Fruit fly (Drosophila melanogaster): ENCODE results near the gene twr.

Gene twr

DNA sequence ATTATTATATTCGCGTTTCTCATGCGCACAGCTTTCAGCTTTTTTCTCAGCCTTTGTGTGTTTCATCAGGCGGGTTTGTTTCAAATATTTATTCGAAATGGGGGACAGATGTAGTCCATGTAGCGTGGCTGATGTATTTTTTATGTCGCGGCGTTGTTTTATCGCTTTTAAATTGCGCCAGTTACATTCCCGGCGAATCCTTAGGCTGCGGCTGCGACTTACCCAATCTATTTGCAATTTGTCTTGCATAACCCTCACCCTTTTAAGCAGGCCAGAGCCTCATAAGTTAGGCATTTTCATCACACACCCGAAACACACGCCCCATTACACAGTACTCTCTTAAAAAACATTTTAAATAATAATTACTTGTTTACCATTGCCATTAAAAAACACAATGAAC is 27.8 kb upstream of the twr start, which contains the start of gene sunz:
TSS of gene sunz (plus strand) at position 301 of the 400 bp plus-strand sequence.
- TF ChIP-seq Sox14 (GFP tag; optimal IDR thresholded peaks at IDR 0.05), result no peak
- no peak for TF ChIP-seq OdsH (GFP tag; optimal IDR thresholded peaks at IDR 0.05)
- no peak for TF ChIP-seq CG6808 (GFP tag; optimal IDR thresholded peaks at IDR 0.05)
- no peak for TF ChIP-seq CG11762 (GFP tag; optimal IDR thresholded peaks at IDR 0.05; ENCODE audit: insufficient read depth)
- TF ChIP-seq Sox102F (GFP tag; optimal IDR thresholded peaks at IDR 0.05), result no peak
- no peak for TF ChIP-seq CG6276 (GFP tag; optimal IDR thresholded peaks at IDR 0.05)
- TF ChIP-seq Eip78C (GFP tag), result no peak
- TF ChIP-seq CG34406 (GFP tag; optimal IDR thresholded peaks at IDR 0.05), result no peak

- no peak for TF ChIP-seq spab (GFP tag; optimal IDR thresholded peaks at IDR 0.05)
- TF ChIP-seq salr (GFP tag; optimal IDR thresholded peaks at IDR 0.05), result no peak
- no peak for TF ChIP-seq CG6792 (GFP tag; optimal IDR thresholded peaks at IDR 0.05)
- TF ChIP-seq Hr39 (GFP tag; optimal IDR thresholded peaks at IDR 0.05), result no peak
- no peak for TF ChIP-seq CG31627 (GFP tag; optimal IDR thresholded peaks at IDR 0.05)
- no peak for TF ChIP-seq CG1621 (tag; optimal IDR thresholded peaks at IDR 0.05)
- no peak for TF ChIP-seq achi (GFP tag; optimal IDR thresholded peaks at IDR 0.05)
- no peak for TF ChIP-seq CG10631 (GFP tag; optimal IDR thresholded peaks at IDR 0.05)
- no peak for TF ChIP-seq CG6808 (GFP tag; optimal IDR thresholded peaks at IDR 0.05)
- TF ChIP-seq CG6276 (GFP tag; optimal IDR thresholded peaks at IDR 0.05), result no peak
- no peak for TF ChIP-seq vri (GFP tag; optimal IDR thresholded peaks at IDR 0.05)
- no peak for TF ChIP-seq Lpt (GFP tag; optimal IDR thresholded peaks at IDR 0.05)
- TF ChIP-seq pdm3 (GFP tag; optimal IDR thresholded peaks at IDR 0.05), result no peak
- TF ChIP-seq cyc (GFP tag; optimal IDR thresholded peaks at IDR 0.05), result no peak
- TF ChIP-seq net (GFP tag; optimal IDR thresholded peaks at IDR 0.05), result no peak
- TF ChIP-seq Eip78C (GFP tag), result no peak
- TF ChIP-seq Sox102F (GFP tag; optimal IDR thresholded peaks at IDR 0.05), result no peak
- TF ChIP-seq CG32006 (GFP tag; optimal IDR thresholded peaks at IDR 0.05), result no peak
These were observed 16.8 kb upstream of the twr start, which contains the start of gene CG31286 for dm6 chr3R:6640932-6641331. Gene CG31286, plus strand, starts transcription at chr3R:6641232.

- TF ChIP-seq fd85E (GFP tag; optimal IDR thresholded peaks at IDR 0.05) (no peak), Hr4 (GFP tag; optimal IDR thresholded peaks at IDR 0.05) (no peak), CG34406 (GFP tag; optimal IDR thresholded peaks at IDR 0.05) (no peak), CG6792 (GFP tag; optimal IDR thresholded peaks at IDR 0.05) (no peak), CG3032 (tag; optimal IDR thresholded peaks at IDR 0.05) (no peak), CG6808 (GFP tag; optimal IDR thresholded peaks at IDR 0.05) (no peak), svp (GFP tag) (no peak), dsx (GFP tag; optimal IDR thresholded peaks at IDR 0.05; ENCODE audit: poor library complexity, severe bottlenecking) (no peak), lz (GFP tag; optimal IDR thresholded peaks at IDR 0.05) (no peak), CG32006 (GFP tag; optimal IDR thresholded peaks at IDR 0.05) (no peak), acj6 (GFP tag; optimal IDR thresholded peaks at IDR 0.05) (no peak), Ets96B (tag; optimal IDR thresholded peaks at IDR 0.05) (no peak), dac (GFP tag; optimal IDR thresholded peaks at IDR 0.05) (no peak), CG11294 (GFP tag; IDR thresholded peaks at IDR 0.05) (no peak), CG10669 (GFP tag; optimal IDR thresholded peaks at IDR 0.05) (no peak)
These were observed 13.3 kb upstream of the twr start, which contains the start of gene Ass for dm6 chr3R:6644334-6644733. Gene Ass, minus strand, starts transcription at chr3R:6644434.

DNA sequence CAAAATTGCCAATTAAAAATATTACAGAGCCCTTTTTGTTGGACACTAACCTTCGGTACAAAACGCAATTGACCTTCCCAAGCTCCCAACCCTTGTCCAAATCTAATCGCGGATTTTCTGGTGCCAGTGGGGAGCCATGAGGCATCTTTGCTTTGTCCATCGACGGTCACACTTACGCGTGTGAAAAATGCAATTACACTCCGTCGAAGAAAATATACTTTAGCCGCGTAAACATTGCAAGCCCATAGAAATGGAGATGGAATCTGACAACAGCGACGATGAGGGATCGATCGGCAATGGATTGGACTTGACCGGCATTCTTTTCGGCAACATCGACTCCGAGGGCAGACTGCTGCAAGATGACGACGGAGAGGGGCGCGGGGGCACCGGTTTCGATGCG is 10.9 kb upstream of the twr start, which contains the start of gene Taf1:
TSS of gene Taf1 (plus strand) at position 150 of the 400 bp plus-strand sequence.
- TF ChIP-seq CG34406 (GFP tag; optimal IDR thresholded peaks at IDR 0.05) (no peak), CG7368 (GFP tag; optimal IDR thresholded peaks at IDR 0.05) (no peak), Sox102F (GFP tag; optimal IDR thresholded peaks at IDR 0.05) (no peak), ss (GFP tag; optimal IDR thresholded peaks at IDR 0.05) (no peak)

Measured in whole organism, prepupa.